Fruit fly (Drosophila melanogaster) whole organism, embryonic: ENCODE results near the gene SerRS.

Source experiments
- Bgb ChIP-seq: fragments of 200-800 bp; sonication (Bioruptor generic); IDR thresholded peaks from 2 replicates; pipeline ENCODE4 v1.3.6; 2022; ENCODE audit warnings: missing biosample characterization, missing genetic modification characterization; ENCODE audit not compliant: partially characterized antibody
- Blimp-1 ChIP-seq: fragments of 200-800 bp; sonication (Bioruptor generic); optimal IDR thresholded peaks from 3 replicates; lab custom pipeline; 2018; ENCODE audit warnings: missing biosample characterization, missing genetic modification characterization, mild to moderate bottlenecking, moderate library complexity, missing genetic modification reagents
- CG10321 ChIP-seq: fragments of 200-800 bp; sonication (Bioruptor generic); IDR thresholded peaks from 2 replicates; pipeline ENCODE4 v1.3.6; 2022; ENCODE audit warnings: missing biosample characterization, missing genetic modification characterization
- CG10462 ChIP-seq: fragments of 200-800 bp; sonication (Bioruptor generic); optimal IDR thresholded peaks from 2 replicates; lab custom pipeline; 2016; ENCODE audit warnings: missing biosample characterization, missing genetic modification characterization
- CG10979 ChIP-seq: fragments of 200-800 bp; sonication (Bioruptor generic); optimal IDR thresholded peaks from 2 replicates; lab custom pipeline; 2018; ENCODE audit warnings: missing biosample characterization, mild to moderate bottlenecking, missing genetic modification characterization, moderate library complexity
- CG11398 ChIP-seq: fragments of 200-800 bp; sonication (Bioruptor generic); optimal IDR thresholded peaks from 2 replicates; lab custom pipeline; 2016; ENCODE audit warnings: missing biosample characterization, missing genetic modification characterization
- CG11696 ChIP-seq: fragments of 200-800 bp; sonication (Bioruptor generic); IDR thresholded peaks from 2 replicates; pipeline ENCODE4 v1.3.6; 2022; ENCODE audit warnings: missing biosample characterization, missing genetic modification characterization
- CG1233 ChIP-seq: fragments of 200-800 bp; sonication (Bioruptor generic); optimal IDR thresholded peaks from 4 replicates; lab custom pipeline; 2018; ENCODE audit warnings: missing biosample characterization, mild to moderate bottlenecking, missing genetic modification characterization
- CG12942 ChIP-seq: fragments of 200-800 bp; sonication (Bioruptor generic); optimal IDR thresholded peaks from 3 replicates; lab custom pipeline; 2016; ENCODE audit warnings: missing biosample characterization, missing genetic modification characterization
- CG17612 ChIP-seq: fragments of 200-800 bp; sonication (Bioruptor generic); IDR thresholded peaks from 2 replicates; pipeline ENCODE4 v1.3.6; 2022; ENCODE audit warnings: missing biosample characterization, missing genetic modification characterization
- CG2202 ChIP-seq: fragments of 200-800 bp; sonication (Bioruptor generic); optimal IDR thresholded peaks from 2 replicates; lab custom pipeline; 2018; ENCODE audit warnings: missing biosample characterization, mild to moderate bottlenecking, missing genetic modification characterization
- CG31224 ChIP-seq: fragments of 200-800 bp; sonication (Bioruptor generic); IDR thresholded peaks from 2 replicates; pipeline ENCODE4 v1.3.6; 2022; ENCODE audit warnings: missing biosample characterization, missing genetic modification characterization
- CG3281 ChIP-seq: fragments of 200-800 bp; sonication (Bioruptor generic); optimal IDR thresholded peaks from 3 replicates; lab custom pipeline; 2017; ENCODE audit warnings: missing biosample characterization, mild to moderate bottlenecking, missing genetic modification characterization
- CG33213 ChIP-seq: fragments of 200-800 bp; sonication (Bioruptor generic); optimal IDR thresholded peaks from 3 replicates; lab custom pipeline; 2016; ENCODE audit warnings: missing biosample characterization, missing genetic modification characterization
- CG3726 ChIP-seq: fragments of 200-800 bp; sonication (Bioruptor generic); IDR thresholded peaks from 3 replicates; pipeline ENCODE4, ENCODE4 v1.3.6; 2022; ENCODE audit warnings: missing biosample characterization, missing genetic modification characterization
- CG6683 ChIP-seq: fragments of 200-800 bp; sonication (Bioruptor generic); optimal IDR thresholded peaks from 2 replicates; lab custom pipeline; 2017; ENCODE audit warnings: missing biosample characterization, mild to moderate bottlenecking, missing genetic modification characterization, missing genetic modification reagents
- CG6854 ChIP-seq: fragments of 200-800 bp; sonication (Bioruptor generic); optimal IDR thresholded peaks from 3 replicates; lab custom pipeline; 2017; ENCODE audit warnings: missing biosample characterization, mild to moderate bottlenecking, missing genetic modification characterization
- CG7839 ChIP-seq: fragments of 200-800 bp; sonication (Bioruptor generic); optimal IDR thresholded peaks from 3 replicates; lab custom pipeline; 2018; ENCODE audit warnings: missing biosample characterization, mild to moderate bottlenecking, missing genetic modification characterization, moderate library complexity
- CrebB ChIP-seq: fragments of 200-800 bp; sonication (Bioruptor generic); optimal IDR thresholded peaks from 3 replicates; lab custom pipeline; 2018; ENCODE audit warnings: missing biosample characterization, mild to moderate bottlenecking, missing genetic modification characterization
- Dfd ChIP-seq, 2 experiments: fragments of >200 bp; optimal IDR thresholded peaks; 2 replicates each; lab custom pipeline; 2017; ENCODE audit warnings: missing biosample characterization in 2 of 2, missing genetic modification characterization in 2 of 2
- Doc3 ChIP-seq: fragments of 200-800 bp; sonication (Bioruptor generic); IDR thresholded peaks from 3 replicates; pipeline ENCODE4 v1.3.6; 2022; ENCODE audit warnings: missing biosample characterization, missing genetic modification characterization; ENCODE audit not compliant: partially characterized antibody
- Drgx ChIP-seq: fragments of 200-800 bp; sonication (Bioruptor generic); IDR thresholded peaks from 2 replicates; pipeline ENCODE4 v1.3.6; 2022; ENCODE audit warnings: missing biosample characterization, missing genetic modification characterization
- Ets97D ChIP-seq: fragments of 200-800 bp; sonication (Bioruptor generic); optimal IDR thresholded peaks from 3 replicates; lab custom pipeline; 2016; ENCODE audit warnings: missing biosample characterization, missing genetic modification characterization
- Mrtf ChIP-seq: fragments of 200-800 bp; sonication (Bioruptor generic); IDR thresholded peaks from 3 replicates; pipeline ENCODE4 v1.3.6; 2022; ENCODE audit warnings: missing biosample characterization, missing genetic modification characterization
- NFAT ChIP-seq: fragments of 200-800 bp; sonication (Bioruptor generic); IDR thresholded peaks from 2 replicates; pipeline ENCODE4 v1.3.6; 2022; ENCODE audit warnings: missing biosample characterization, missing genetic modification characterization
- Nf-YA ChIP-seq: fragments of 200-800 bp; sonication (Bioruptor generic); IDR thresholded peaks from 2 replicates; pipeline ENCODE4 v1.3.6; 2022; ENCODE audit warnings: missing biosample characterization, missing genetic modification characterization
- Optix ChIP-seq: fragments of 200-800 bp; sonication (Bioruptor generic); IDR thresholded peaks from 3 replicates; pipeline ENCODE4 v1.3.6; 2022; ENCODE audit warnings: missing biosample characterization, missing genetic modification characterization
- Sry-δ ChIP-seq: fragments of 200-800 bp; sonication (Bioruptor generic); optimal IDR thresholded peaks from 2 replicates; lab custom pipeline; 2016; ENCODE audit warnings: missing biosample characterization, missing genetic modification characterization
- Tbp ChIP-seq: fragments of >200 bp; optimal IDR thresholded peaks from 2 replicates; lab custom pipeline; 2018; ENCODE audit warnings: missing biosample characterization, missing genetic modification characterization
- az2 ChIP-seq: fragments of 200-800 bp; sonication (Bioruptor generic); optimal IDR thresholded peaks from 3 replicates; lab custom pipeline; 2016; ENCODE audit warnings: missing biosample characterization, missing genetic modification characterization
- caup ChIP-seq: fragments of 200-800 bp; sonication (Bioruptor generic); optimal IDR thresholded peaks from 3 replicates; lab custom pipeline; 2017; ENCODE audit warnings: missing biosample characterization, mild to moderate bottlenecking, missing genetic modification characterization, moderate library complexity; ENCODE audit not compliant: severe bottlenecking
- chif ChIP-seq, 2 experiments: fragments of 200-800 bp; sonication (Bioruptor generic); optimal IDR thresholded peaks; 3 replicates each; lab custom pipeline; 2016; ENCODE audit warnings: missing biosample characterization in 2 of 2, missing genetic modification characterization in 2 of 2
- cwo ChIP-seq: fragments of 200-800 bp; sonication (Bioruptor generic); optimal IDR thresholded peaks from 3 replicates; lab custom pipeline; 2017; ENCODE audit warnings: missing biosample characterization, missing genetic modification characterization, mild to moderate bottlenecking, moderate library complexity, missing genetic modification reagents
- danr ChIP-seq: fragments of 200-800 bp; sonication (Bioruptor generic); IDR thresholded peaks from 2 replicates; pipeline ENCODE4 v1.3.6; 2022; ENCODE audit warnings: missing biosample characterization, missing genetic modification characterization
- dysf ChIP-seq: fragments of 200-800 bp; sonication (Bioruptor generic); IDR thresholded peaks from 3 replicates; pipeline ENCODE4 v1.3.6; 2022; ENCODE audit warnings: missing biosample characterization, missing genetic modification characterization
- ftz-f1 ChIP-seq: fragments of 200-800 bp; sonication (Bioruptor generic); optimal IDR thresholded peaks from 2 replicates; lab custom pipeline; 2016; ENCODE audit warnings: missing biosample characterization, missing genetic modification characterization
- fu2 ChIP-seq: fragments of 200-800 bp; sonication (Bioruptor generic); optimal IDR thresholded peaks from 2 replicates; lab custom pipeline; 2016; ENCODE audit warnings: missing biosample characterization, missing genetic modification characterization
- gro ChIP-seq: fragments of 200-800 bp; sonication (Bioruptor generic); optimal IDR thresholded peaks from 2 replicates; lab custom pipeline; 2016; ENCODE audit warnings: missing biosample characterization, missing genetic modification characterization
- jumu ChIP-seq: fragments of 200-800 bp; sonication (Bioruptor generic); optimal IDR thresholded peaks from 3 replicates; lab custom pipeline; 2016; ENCODE audit warnings: missing biosample characterization, missing genetic modification characterization
- knrl ChIP-seq: fragments of 200-800 bp; sonication (Bioruptor generic); IDR thresholded peaks from 3 replicates; pipeline ENCODE4 v1.3.6; 2022; ENCODE audit warnings: missing biosample characterization, missing genetic modification characterization; ENCODE audit not compliant: partially characterized antibody
- lmd ChIP-seq: fragments of 200-800 bp; sonication (Bioruptor generic); IDR thresholded peaks from 2 replicates; pipeline ENCODE4 v1.3.6; 2022; ENCODE audit warnings: missing biosample characterization, missing genetic modification characterization
- nerfin-1 ChIP-seq: fragments of 200-800 bp; sonication (Bioruptor generic); optimal IDR thresholded peaks from 3 replicates; lab custom pipeline; 2019; ENCODE audit warnings: missing biosample characterization, mild to moderate bottlenecking, missing genetic modification characterization, moderate library complexity
- oc ChIP-seq: fragments of 200-800 bp; sonication (Bioruptor generic); optimal IDR thresholded peaks from 2 replicates; lab custom pipeline; 2018; ENCODE audit warnings: missing biosample characterization, mild to moderate bottlenecking, missing genetic modification characterization, moderate library complexity
- onecut ChIP-seq: fragments of 200-800 bp; sonication (Bioruptor generic); IDR thresholded peaks from 2 replicates; pipeline ENCODE4 v1.3.6; 2022; ENCODE audit warnings: missing biosample characterization, missing genetic modification characterization
- pnt ChIP-seq: fragments of 200-800 bp; sonication (Bioruptor generic); optimal IDR thresholded peaks from 3 replicates; lab custom pipeline; 2016; ENCODE audit warnings: missing biosample characterization, missing genetic modification characterization
- sna ChIP-seq: fragments of 200-800 bp; sonication (Bioruptor generic); IDR thresholded peaks from 2 replicates; pipeline ENCODE4 v1.3.6; 2022; ENCODE audit warnings: missing biosample characterization, missing genetic modification characterization; ENCODE audit not compliant: partially characterized antibody
- sob ChIP-seq: fragments of 200-800 bp; sonication (Bioruptor generic); IDR thresholded peaks from 2 replicates; pipeline ENCODE4 v1.3.6; 2022; ENCODE audit warnings: missing biosample characterization, missing genetic modification characterization
- sug ChIP-seq: fragments of 200-800 bp; optimal IDR thresholded peaks from 2 replicates; lab custom pipeline; 2019; ENCODE audit warnings: missing biosample characterization, mild to moderate bottlenecking, missing genetic modification characterization, moderate library complexity
- tin ChIP-seq: fragments of 200-800 bp; sonication (Bioruptor generic); optimal IDR thresholded peaks from 3 replicates; lab custom pipeline; 2016; ENCODE audit warnings: missing biosample characterization, missing genetic modification characterization
- trem ChIP-seq: fragments of 200-800 bp; optimal IDR thresholded peaks from 3 replicates; lab custom pipeline; 2019; ENCODE audit warnings: missing biosample characterization, mild to moderate bottlenecking, missing genetic modification characterization, moderate library complexity

SerRS gene

dm6 chr2L:3055710-3056447 lies 18.7 kb upstream of the SerRS start (continued):
- TF ChIP-seq oc (tag; lab: Kevin White, UChicago) (no peak), CG6683 (GFP tag; lab: Kevin White, UChicago) (no peak), NFAT (GFP tag; lab: Robert Waterston, UW) (no peak), Sry-δ (GFP tag; lab: Kevin White, UChicago) (peak; percentile 34), sna (no peak), CG2202 (no peak), Tbp (no peak), Optix (GFP tag; lab: Robert Waterston, UW) (no peak), CG7839 (tag; lab: Kevin White, UChicago) (peak; percentile 56), Nf-YA (GFP tag; lab: Robert Waterston, UW) (no peak), trem (tag; lab: Kevin White, UChicago) (no peak), jumu (peak; percentile 31), CG17612 (GFP tag; lab: Robert Waterston, UW) (no peak), gro (GFP tag; lab: Kevin White, UChicago) (no peak), CG31224 (no peak), tin (GFP tag; lab: Kevin White, UChicago) (peak; percentile 31), chif (GFP tag; optimal IDR thresholded peaks at IDR 0.05; lab: Kevin White, UChicago) (peak in 1 of 2 experiments; percentile 15), CrebB (tag; lab: Kevin White, UChicago) (no peak), sug (peak; percentile 64), Drgx (GFP tag; lab: Robert Waterston, UW) (no peak), dysf (peak; percentile 53; the same call in 2 of the 3 replicates), ftz-f1 (GFP tag; lab: Kevin White, UChicago) (no peak), onecut (GFP tag; lab: Robert Waterston, UW) (no peak), CG11398 (GFP tag; lab: Kevin White, UChicago) (no peak), Doc3 (no peak), lmd (GFP tag; lab: Robert Waterston, UW) (peak; percentile 23; the same call in 1 of the 2 replicates), Bgb (GFP tag; lab: Robert Waterston, UW) (peak; percentile 48; the same call in 1 of the 2 replicates), pnt (peak; percentile 31), Ets97D (no peak), Blimp-1 (GFP tag; lab: Kevin White, UChicago) (no peak), danr (GFP tag; lab: Robert Waterston, UW) (no peak), CG3281 (GFP tag; lab: Kevin White, UChicago) (peak; percentile 66), CG10321 (GFP tag; lab: Robert Waterston, UW) (no peak), CG6854 (GFP tag; lab: Kevin White, UChicago) (no peak), knrl (0 out of 3 replicates have a peak, but pooled peaks have one; percentile 25), CG10979 (tag; lab: Kevin White, UChicago) (peak; percentile 28), CG11696 (GFP tag; lab: Robert Waterston, UW) (no peak), Mrtf (peak; percentile 41; the same call in 2 of the 3 replicates), nerfin-1 (tag; lab: Kevin White, UChicago) (no peak), az2 (GFP tag; lab: Kevin White, UChicago) (peak; percentile 66), CG3726 (GFP tag; lab: Robert Waterston, UW) (no peak), Dfd (GFP tag; optimal IDR thresholded peaks at IDR 0.05; lab: Kevin White, UChicago) (no peak), fu2 (GFP tag; lab: Kevin White, UChicago) (no peak), CG1233 (peak; percentile 12), caup (GFP tag; lab: Kevin White, UChicago) (no peak), cwo (GFP tag; lab: Kevin White, UChicago) (peak; percentile 94), sob (GFP tag; lab: Robert Waterston, UW) (no peak), CG10462 (GFP tag; lab: Kevin White, UChicago) (no peak), CG12942 (GFP tag; lab: Kevin White, UChicago) (peak; percentile 30), CG33213 (GFP tag; lab: Kevin White, UChicago) (no peak)
